Worm (Caenorhabditis elegans): ENCODE results near the gene ric-4.

- TF ChIP-seq flt-1 (GFP tag; IDR thresholded peaks at IDR 0.05) (no peak), ztf-23 (GFP tag; IDR thresholded peaks at IDR 0.05) (no peak), T22C8.4 (GFP tag; IDR thresholded peaks at IDR 0.05) (no peak), klf-2 (GFP tag; conservative IDR thresholded peaks at IDR 0.05) (no peak)
Measured at ce11 chrV:10287260-10287659, 17.1 kb upstream of the ric-4 start, which contains the start of gene B0024.3.

Measured in whole organism, midembryonic.